Fruit fly (Drosophila melanogaster) whole organism, prepupa: Measurements from ENCODE around the gene pps.

Source experiments
- CG11294 ChIP-seq: fragments of 200-800 bp; sonication (Bioruptor generic); IDR thresholded peaks from 2 replicates; pipeline ENCODE4 v1.3.6; 2022; ENCODE audit warnings: missing biosample characterization, missing genetic modification characterization
- CG1621 ChIP-seq: fragments of 200-800 bp; sonication (Bioruptor generic); optimal IDR thresholded peaks from 3 replicates; lab custom pipeline; 2018; ENCODE audit warnings: missing biosample characterization, mild to moderate bottlenecking, missing genetic modification characterization
- CG16779 ChIP-seq: fragments of 200-800 bp; sonication (Bioruptor generic); optimal IDR thresholded peaks from 3 replicates; lab custom pipeline; 2017; ENCODE audit warnings: missing biosample characterization, mild to moderate bottlenecking, missing genetic modification characterization
- CG3032 ChIP-seq: fragments of 200-800 bp; optimal IDR thresholded peaks from 2 replicates; lab custom pipeline; 2019; ENCODE audit warnings: missing biosample characterization, mild to moderate bottlenecking, missing genetic modification characterization, moderate library complexity
- CG31627 ChIP-seq: fragments of 200-800 bp; sonication (Bioruptor generic); optimal IDR thresholded peaks from 3 replicates; lab custom pipeline; 2016; ENCODE audit warnings: missing biosample characterization, missing genetic modification characterization
- CG3919 ChIP-seq: fragments of 200-800 bp; sonication (Bioruptor generic); optimal IDR thresholded peaks from 3 replicates; lab custom pipeline; 2016; ENCODE audit warnings: missing biosample characterization, missing genetic modification characterization
- CG4318 ChIP-seq: fragments of 200-800 bp; sonication (Bioruptor generic); optimal IDR thresholded peaks from 3 replicates; lab custom pipeline; 2017; ENCODE audit warnings: missing biosample characterization, mild to moderate bottlenecking, missing genetic modification characterization
- CG6163 ChIP-seq: fragments of 200-800 bp; sonication (Bioruptor generic); IDR thresholded peaks from 3 replicates; pipeline ENCODE4 v1.3.6; 2022; ENCODE audit warnings: missing biosample characterization, missing genetic modification characterization
- CG6276 ChIP-seq: fragments of 200-800 bp; sonication (Bioruptor generic); optimal IDR thresholded peaks from 2 replicates; lab custom pipeline; 2017; ENCODE audit warnings: missing biosample characterization, mild to moderate bottlenecking, missing genetic modification characterization
- CG6792 ChIP-seq: fragments of 200-800 bp; sonication (Bioruptor generic); optimal IDR thresholded peaks from 3 replicates; lab custom pipeline; 2016; ENCODE audit warnings: missing biosample characterization, missing genetic modification characterization
- CG6808 ChIP-seq: fragments of 200-800 bp; sonication (Bioruptor generic); optimal IDR thresholded peaks from 3 replicates; lab custom pipeline; 2017; ENCODE audit warnings: missing biosample characterization, missing genetic modification characterization, mild to moderate bottlenecking, moderate library complexity, missing genetic modification reagents
- CG6854 ChIP-seq: fragments of 200-800 bp; sonication (Bioruptor generic); optimal IDR thresholded peaks from 2 replicates; lab custom pipeline; 2017; ENCODE audit warnings: missing biosample characterization, mild to moderate bottlenecking, missing genetic modification characterization
- CG7368 ChIP-seq: fragments of 200-800 bp; sonication (Bioruptor generic); optimal IDR thresholded peaks from 3 replicates; lab custom pipeline; 2016; ENCODE audit warnings: missing biosample characterization, missing genetic modification characterization
- CG8119 ChIP-seq: fragments of 200-800 bp; sonication (Bioruptor generic); IDR thresholded peaks from 3 replicates; pipeline ENCODE4 v1.3.6; 2022; ENCODE audit warnings: missing biosample characterization, missing genetic modification characterization
- CG8319 ChIP-seq: fragments of 200-800 bp; sonication (Bioruptor generic); optimal IDR thresholded peaks from 3 replicates; lab custom pipeline; 2016; ENCODE audit warnings: missing biosample characterization, missing genetic modification characterization
- CG8632 ChIP-seq: fragments of 200-800 bp; sonication (Bioruptor generic); optimal IDR thresholded peaks from 3 replicates; lab custom pipeline; 2016; ENCODE audit warnings: missing biosample characterization, missing genetic modification characterization
- CG9139 ChIP-seq: fragments of 200-800 bp; sonication (Bioruptor generic); optimal IDR thresholded peaks from 3 replicates; lab custom pipeline; 2017; ENCODE audit warnings: missing biosample characterization, mild to moderate bottlenecking, missing genetic modification characterization
- Eip78C ChIP-seq: fragments of 200-800 bp; sonication (Bioruptor generic); peaks from one replicate; lab custom pipeline; 2016; ENCODE audit warnings: missing biosample characterization, missing genetic modification characterization
- Eip93F ChIP-seq: fragments of 200-800 bp; sonication (Bioruptor generic); optimal IDR thresholded peaks from 2 replicates; lab custom pipeline; 2016; ENCODE audit warnings: missing biosample characterization, mild to moderate bottlenecking, missing genetic modification characterization
- Ets21C ChIP-seq: fragments of 200-800 bp; sonication (Bioruptor generic); optimal IDR thresholded peaks from 3 replicates; lab custom pipeline; 2016; ENCODE audit warnings: missing biosample characterization, missing genetic modification characterization
- Ets96B ChIP-seq: fragments of 200-800 bp; optimal IDR thresholded peaks from 2 replicates; lab custom pipeline; 2019; ENCODE audit warnings: missing biosample characterization, mild to moderate bottlenecking, missing genetic modification characterization, moderate library complexity
- Gug ChIP-seq: fragments of 200-800 bp; sonication (Bioruptor generic); IDR thresholded peaks from 2 replicates; pipeline ENCODE4 v1.3.6; 2022; ENCODE audit warnings: missing biosample characterization, missing genetic modification characterization
- Hr38 ChIP-seq: sonication (Bioruptor generic); optimal IDR thresholded peaks from 2 replicates; lab custom pipeline; 2016; ENCODE audit warnings: missing biosample characterization, missing genetic modification characterization
- Hr4 ChIP-seq: fragments of 200-800 bp; sonication (Bioruptor generic); optimal IDR thresholded peaks from 3 replicates; lab custom pipeline; 2016; ENCODE audit warnings: missing biosample characterization, missing genetic modification characterization
- Lpt ChIP-seq: fragments of 200-800 bp; sonication (Bioruptor generic); optimal IDR thresholded peaks from 3 replicates; lab custom pipeline; 2016; ENCODE audit warnings: missing biosample characterization, missing genetic modification characterization
- Met ChIP-seq: fragments of 200-800 bp; sonication (Bioruptor generic); optimal IDR thresholded peaks from 3 replicates; lab custom pipeline; 2016; ENCODE audit warnings: missing biosample characterization, missing genetic modification characterization
- OdsH ChIP-seq: fragments of 200-800 bp; sonication (Bioruptor generic); optimal IDR thresholded peaks from 3 replicates; lab custom pipeline; 2016; ENCODE audit warnings: missing biosample characterization, missing genetic modification characterization
- Smox ChIP-seq: fragments of 200-800 bp; sonication (Bioruptor generic); optimal IDR thresholded peaks from 3 replicates; lab custom pipeline; 2016; ENCODE audit warnings: missing biosample characterization, missing genetic modification characterization
- Sox14 ChIP-seq: fragments of 200-800 bp; sonication (Bioruptor generic); optimal IDR thresholded peaks from 3 replicates; lab custom pipeline; 2016; ENCODE audit warnings: missing biosample characterization, missing genetic modification characterization
- acj6 ChIP-seq: fragments of 200-800 bp; sonication (Bioruptor generic); optimal IDR thresholded peaks from 3 replicates; lab custom pipeline; 2016; ENCODE audit warnings: missing biosample characterization, missing genetic modification characterization
- esn ChIP-seq: fragments of 200-800 bp; sonication (Bioruptor generic); optimal IDR thresholded peaks from 2 replicates; lab custom pipeline; 2016; ENCODE audit warnings: missing biosample characterization, mild to moderate bottlenecking, missing genetic modification characterization, moderate library complexity
- fd59A ChIP-seq: fragments of 200-800 bp; sonication (Bioruptor generic); optimal IDR thresholded peaks from 2 replicates; lab custom pipeline; 2017; ENCODE audit warnings: missing biosample characterization, mild to moderate bottlenecking, missing genetic modification characterization, missing genetic modification reagents
- fd85E ChIP-seq: fragments of 200-800 bp; sonication (Bioruptor generic); optimal IDR thresholded peaks from 3 replicates; lab custom pipeline; 2016; ENCODE audit warnings: missing biosample characterization, missing genetic modification characterization
- fkh ChIP-seq: fragments of 200-800 bp; sonication (Bioruptor generic); optimal IDR thresholded peaks from 3 replicates; lab custom pipeline; 2017; ENCODE audit warnings: missing biosample characterization, mild to moderate bottlenecking, missing genetic modification characterization, moderate library complexity
- lz ChIP-seq: fragments of 200-800 bp; sonication (Bioruptor generic); optimal IDR thresholded peaks from 3 replicates; lab custom pipeline; 2016; ENCODE audit warnings: missing biosample characterization, missing genetic modification characterization
- net ChIP-seq: fragments of 200-800 bp; sonication (Bioruptor generic); optimal IDR thresholded peaks from 3 replicates; lab custom pipeline; 2016; ENCODE audit warnings: missing biosample characterization, missing genetic modification characterization
- pdm3 ChIP-seq: fragments of 200-800 bp; sonication (Bioruptor generic); optimal IDR thresholded peaks from 3 replicates; lab custom pipeline; 2016; ENCODE audit warnings: missing biosample characterization, missing genetic modification characterization
- spab ChIP-seq: fragments of 200-800 bp; sonication (Bioruptor generic); optimal IDR thresholded peaks from 2 replicates; lab custom pipeline; 2017; ENCODE audit warnings: missing biosample characterization, mild to moderate bottlenecking, missing genetic modification characterization, missing genetic modification reagents
- vri ChIP-seq: fragments of 200-800 bp; sonication (Bioruptor generic); optimal IDR thresholded peaks from 3 replicates; lab custom pipeline; 2016; ENCODE audit warnings: missing biosample characterization, mild to moderate bottlenecking, missing genetic modification characterization

The pps gene

dm6 chr3R:12422379-12422975 is 8.8 kb downstream of the pps start, which contains the start of the genes Scgbeta and CG17202:
Scgbeta (minus strand) TSS chr3R:12422429.
CG17202 (plus strand) TSS chr3R:12422768.
- TF ChIP-seq CG4318 (no peak), Lpt (GFP tag; lab: Kevin White, UChicago) (no peak), esn (peak; percentile 28)

- TF ChIP-seq CG6808 (GFP tag; lab: Kevin White, UChicago): no peak
- TF ChIP-seq CG16779 (tag; lab: Kevin White, UChicago): no peak
- no peak for TF ChIP-seq CG6792 (GFP tag; lab: Kevin White, UChicago)
- TF ChIP-seq Smox: no peak
- TF ChIP-seq Ets96B (tag; lab: Kevin White, UChicago): no peak
- TF ChIP-seq fkh: no peak
- no peak for TF ChIP-seq lz
- TF ChIP-seq, all 60 proteins: peak for 0
Measured at dm6 chr3R:12423997-12424396, 10.4 kb downstream of the pps start.

dm6 chr3R:12425510-12426309 is 12.1 kb downstream of the pps start, which contains the start of gene Pp1-87B:
Pp1-87B (minus strand) TSS chr3R:12425917.
- no peak for TF ChIP-seq CG6163
- peak; percentile 69 for TF ChIP-seq Eip78C (GFP tag; lab: Kevin White, UChicago)
- TF ChIP-seq CG7368 (GFP tag; lab: Kevin White, UChicago): no peak
- peak; percentile 29 for TF ChIP-seq CG31627
- peak; percentile 20 for TF ChIP-seq CG1621
- no peak for TF ChIP-seq Ets96B (tag; lab: Kevin White, UChicago)
- peak; percentile 17 for TF ChIP-seq esn
- peak; percentile 5 for TF ChIP-seq CG3032

dm6 chr3R:12426310-12426653 is 12.7 kb downstream of the pps start, which contains the start of gene NANS:
NANS (plus strand) TSS chr3R:12426578.
- TF ChIP-seq CG6854 (GFP tag; lab: Kevin White, UChicago) (peak; percentile 17), CG8632 (GFP tag; lab: Kevin White, UChicago) (no peak)

dm6 chr3R:12429120-12429610 is 15.5 kb downstream of the pps start, which contains the start of the genes CG5641 and CG5245:
CG5641 (minus strand) TSS chr3R:12429282.
CG5245 (plus strand) TSS chr3R:12429560.
- TF ChIP-seq Sox14 (GFP tag; lab: Kevin White, UChicago): peak; percentile 17
- TF ChIP-seq OdsH: no peak

dm6 chr3R:12431030-12431489 is 17.4 kb downstream of the pps start, which contains the start of gene Prosalpha2:
Prosalpha2 (plus strand) TSS chr3R:12431321.
- TF ChIP-seq CG3032 (no peak), CG8119 (GFP tag; lab: Robert Waterston, UW) (no peak), Ets21C (no peak), pdm3 (GFP tag; lab: Kevin White, UChicago) (no peak), CG6276 (GFP tag; lab: Kevin White, UChicago) (no peak), CG6792 (GFP tag; lab: Kevin White, UChicago) (no peak), OdsH (no peak), fd85E (GFP tag; lab: Kevin White, UChicago) (no peak), Hr4 (GFP tag; lab: Kevin White, UChicago) (no peak), vri (GFP tag; lab: Kevin White, UChicago) (no peak), CG8319 (no peak), Lpt (GFP tag; lab: Kevin White, UChicago) (no peak), esn (peak; percentile 22), CG11294 (GFP tag; lab: Robert Waterston, UW) (no peak), acj6 (GFP tag; lab: Kevin White, UChicago) (no peak), Gug (GFP tag; lab: Robert Waterston, UW) (0 out of 2 replicates have a peak, but pooled peaks have one; percentile 30), net (GFP tag; lab: Kevin White, UChicago) (no peak), CG4318 (no peak), fd59A (GFP tag; lab: Kevin White, UChicago) (no peak), Eip93F (GFP tag; lab: Kevin White, UChicago) (no peak), CG9139 (no peak), CG3919 (GFP tag; lab: Kevin White, UChicago) (no peak), Smox (no peak), Met (GFP tag; lab: Kevin White, UChicago) (no peak), spab (GFP tag; lab: Kevin White, UChicago) (no peak), Hr38 (GFP tag; lab: Kevin White, UChicago) (no peak), fkh (no peak)
